Fruit fly (Drosophila melanogaster) whole organism, embryonic: ENCODE results near the gene Trpgamma.

ENCODE experiments used
- Asciz ChIP-seq: fragments of 200-800 bp; sonication (Bioruptor generic); optimal IDR thresholded peaks from 2 replicates; lab custom pipeline; 2017; ENCODE audit warnings: missing biosample characterization, mild to moderate bottlenecking, missing genetic modification characterization, missing genetic modification reagents
- Bgb ChIP-seq: fragments of 200-800 bp; sonication (Bioruptor generic); IDR thresholded peaks from 2 replicates; pipeline ENCODE4 v1.3.6; 2022; ENCODE audit warnings: missing biosample characterization, missing genetic modification characterization; ENCODE audit not compliant: partially characterized antibody
- CG10209 ChIP-seq: fragments of 200-800 bp; sonication (Bioruptor generic); optimal IDR thresholded peaks from 3 replicates; lab custom pipeline; 2017; ENCODE audit warnings: missing biosample characterization, mild to moderate bottlenecking, missing genetic modification characterization, missing genetic modification reagents
- CG10267 ChIP-seq: fragments of 200-800 bp; sonication (Bioruptor generic); optimal IDR thresholded peaks from 2 replicates; lab custom pipeline; 2018; ENCODE audit warnings: missing biosample characterization, mild to moderate bottlenecking, missing genetic modification characterization, moderate library complexity
- CG11504 ChIP-seq: fragments of 200-800 bp; sonication (Bioruptor generic); optimal IDR thresholded peaks from 3 replicates; lab custom pipeline; 2019; ENCODE audit warnings: missing biosample characterization, mild to moderate bottlenecking, missing genetic modification characterization, moderate library complexity
- CG13424 ChIP-seq: fragments of 200-800 bp; sonication (Bioruptor generic); optimal IDR thresholded peaks from 2 replicates; lab custom pipeline; 2019; ENCODE audit warnings: missing biosample characterization, mild to moderate bottlenecking, missing genetic modification characterization, moderate library complexity
- CG13624 ChIP-seq: fragments of 200-800 bp; sonication (Bioruptor generic); optimal IDR thresholded peaks from 2 replicates; lab custom pipeline; 2016; ENCODE audit warnings: missing biosample characterization, missing genetic modification characterization
- CG1603 ChIP-seq: fragments of 200-800 bp; sonication (Bioruptor generic); optimal IDR thresholded peaks from 2 replicates; lab custom pipeline; 2019; ENCODE audit warnings: missing biosample characterization, mild to moderate bottlenecking, missing genetic modification characterization, moderate library complexity
- CG16863 ChIP-seq: fragments of 200-800 bp; sonication (Bioruptor generic); optimal IDR thresholded peaks from 3 replicates; lab custom pipeline; 2016; ENCODE audit warnings: missing biosample characterization, missing genetic modification characterization
- CG17186 ChIP-seq: fragments of 200-800 bp; sonication (Bioruptor generic); optimal IDR thresholded peaks from 3 replicates; lab custom pipeline; 2017; ENCODE audit warnings: missing biosample characterization, missing genetic modification reagents, missing genetic modification characterization
- CG17385 ChIP-seq: fragments of 200-800 bp; sonication (Bioruptor generic); optimal IDR thresholded peaks from 3 replicates; lab custom pipeline; 2018; ENCODE audit warnings: missing biosample characterization, mild to moderate bottlenecking, missing genetic modification characterization
- CG2129 ChIP-seq: fragments of 200-800 bp; sonication (Bioruptor generic); IDR thresholded peaks from 2 replicates; pipeline ENCODE4 v1.3.6; 2022; ENCODE audit warnings: missing biosample characterization, missing genetic modification characterization; ENCODE audit not compliant: partially characterized antibody
- CG2875 ChIP-seq: fragments of 200-800 bp; sonication (Bioruptor generic); optimal IDR thresholded peaks from 2 replicates; lab custom pipeline; 2017; ENCODE audit warnings: missing biosample characterization, mild to moderate bottlenecking, missing genetic modification characterization, missing genetic modification reagents
- CG31388 ChIP-seq: fragments of 200-800 bp; sonication (Bioruptor generic); optimal IDR thresholded peaks from 2 replicates; lab custom pipeline; 2016; ENCODE audit warnings: missing biosample characterization, missing genetic modification characterization
- CG34376 ChIP-seq: fragments of 200-800 bp; sonication (Bioruptor generic); optimal IDR thresholded peaks from 2 replicates; lab custom pipeline; 2018; ENCODE audit warnings: missing biosample characterization, mild to moderate bottlenecking, missing genetic modification characterization
- CG4854 ChIP-seq: fragments of 200-800 bp; sonication (Bioruptor generic); optimal IDR thresholded peaks from 2 replicates; lab custom pipeline; 2016; ENCODE audit warnings: missing biosample characterization, missing genetic modification characterization, inconsistent platforms
- CG6683 ChIP-seq: fragments of 200-800 bp; sonication (Bioruptor generic); optimal IDR thresholded peaks from 2 replicates; lab custom pipeline; 2017; ENCODE audit warnings: missing biosample characterization, mild to moderate bottlenecking, missing genetic modification characterization, missing genetic modification reagents
- CG6854 ChIP-seq: fragments of 200-800 bp; sonication (Bioruptor generic); optimal IDR thresholded peaks from 3 replicates; lab custom pipeline; 2017; ENCODE audit warnings: missing biosample characterization, mild to moderate bottlenecking, missing genetic modification characterization
- CG8089 ChIP-seq: fragments of 200-800 bp; sonication (Bioruptor generic); optimal IDR thresholded peaks from 3 replicates; lab custom pipeline; 2016; ENCODE audit warnings: missing biosample characterization, missing genetic modification characterization
- CG9215 ChIP-seq: fragments of 200-800 bp; sonication (Bioruptor generic); IDR thresholded peaks from 2 replicates; pipeline ENCODE4 v1.3.6; 2022; ENCODE audit warnings: missing biosample characterization, missing genetic modification characterization
- CG9727 ChIP-seq: fragments of 200-800 bp; sonication (Bioruptor generic); optimal IDR thresholded peaks from 3 replicates; lab custom pipeline; 2017; ENCODE audit warnings: missing biosample characterization, mild to moderate bottlenecking, missing genetic modification characterization
- Dbx ChIP-seq: fragments of 200-800 bp; sonication (Bioruptor generic); IDR thresholded peaks from 3 replicates; pipeline ENCODE4 v1.3.6; 2022; ENCODE audit warnings: missing biosample characterization, missing genetic modification characterization
- E2f2 ChIP-seq: fragments of 200-800 bp; sonication (Bioruptor generic); IDR thresholded peaks from 2 replicates; pipeline ENCODE4 v1.3.6; 2022; ENCODE audit warnings: missing biosample characterization, missing genetic modification characterization
- Eip74EF ChIP-seq, 2 experiments: fragments of 200-800 bp in 1 of 2; fragments of >200 bp in 1 of 2; sonication (Bioruptor generic) in 1 of 2; optimal IDR thresholded peaks; 2 replicates each; lab custom pipeline; 2017 to 2019; ENCODE audit warnings: missing biosample characterization in 2 of 2, missing genetic modification characterization in 2 of 2, mild to moderate bottlenecking in 1 of 2, moderate library complexity in 1 of 2
- Kr ChIP-seq: fragments of 200-800 bp; sonication (Bioruptor generic); optimal IDR thresholded peaks from 2 replicates; lab custom pipeline; 2017; ENCODE audit warnings: missing biosample characterization, mild to moderate bottlenecking, missing genetic modification characterization
- Mad ChIP-seq: fragments of 200-800 bp; sonication (Bioruptor generic); optimal IDR thresholded peaks from 2 replicates; lab custom pipeline; 2016; ENCODE audit warnings: missing biosample characterization, missing genetic modification characterization
- NC2β ChIP-seq: fragments of 200-800 bp; sonication (Bioruptor generic); optimal IDR thresholded peaks from 2 replicates; lab custom pipeline; 2016; ENCODE audit warnings: missing biosample characterization, missing genetic modification characterization
- Oli ChIP-seq: fragments of 200-800 bp; sonication (Bioruptor generic); optimal IDR thresholded peaks from 2 replicates; lab custom pipeline; 2018; ENCODE audit warnings: missing biosample characterization, mild to moderate bottlenecking, missing genetic modification characterization, moderate library complexity
- Rfx ChIP-seq: fragments of 200-800 bp; sonication (Bioruptor generic); IDR thresholded peaks from 2 replicates; pipeline ENCODE4 v1.3.6; 2022; ENCODE audit warnings: missing biosample characterization, missing genetic modification characterization
- Xrp1 ChIP-seq: fragments of 200-800 bp; sonication (Bioruptor generic); IDR thresholded peaks from 2 replicates; pipeline ENCODE4 v1.3.6; 2022; ENCODE audit warnings: missing biosample characterization, missing genetic modification characterization
- chm ChIP-seq: fragments of 200-800 bp; sonication (Bioruptor generic); IDR thresholded peaks from 2 replicates; pipeline ENCODE4 v1.3.6; 2022; ENCODE audit warnings: missing biosample characterization, missing genetic modification characterization
- dm ChIP-seq: fragments of 200-800 bp; sonication (Bioruptor generic); optimal IDR thresholded peaks from 3 replicates; lab custom pipeline; 2016; ENCODE audit warnings: missing biosample characterization, missing genetic modification characterization
- en ChIP-seq: fragments of 200-800 bp; sonication (Bioruptor generic); optimal IDR thresholded peaks from 2 replicates; lab custom pipeline; 2016; ENCODE audit warnings: missing biosample characterization, missing genetic modification characterization
- ewg ChIP-seq: fragments of 200-800 bp; sonication (Bioruptor generic); optimal IDR thresholded peaks from 3 replicates; lab custom pipeline; 2017; ENCODE audit warnings: mild to moderate bottlenecking, missing biosample characterization, missing genetic modification reagents, missing genetic modification characterization
- eyg ChIP-seq: fragments of 200-800 bp; sonication (Bioruptor generic); optimal IDR thresholded peaks from 3 replicates; lab custom pipeline; 2016; ENCODE audit warnings: missing biosample characterization, missing genetic modification characterization
- fd96Cb ChIP-seq: fragments of 200-800 bp; sonication (Bioruptor generic); optimal IDR thresholded peaks from 2 replicates; lab custom pipeline; 2018; ENCODE audit warnings: missing biosample characterization, mild to moderate bottlenecking, missing genetic modification characterization, moderate library complexity
- gcm ChIP-seq: fragments of 200-800 bp; sonication (Bioruptor generic); optimal IDR thresholded peaks from 2 replicates; lab custom pipeline; 2019; ENCODE audit warnings: missing biosample characterization, mild to moderate bottlenecking, missing genetic modification characterization, moderate library complexity
- gem ChIP-seq: fragments of 200-800 bp; sonication (Bioruptor generic); optimal IDR thresholded peaks from 2 replicates; lab custom pipeline; 2019; ENCODE audit warnings: missing biosample characterization, mild to moderate bottlenecking, missing genetic modification characterization, moderate library complexity
- lab ChIP-seq: fragments of 200-800 bp; sonication (Bioruptor generic); optimal IDR thresholded peaks from 3 replicates; lab custom pipeline; 2017; ENCODE audit warnings: missing biosample characterization, missing genetic modification characterization, mild to moderate bottlenecking, moderate library complexity, missing genetic modification reagents
- maf-S ChIP-seq: fragments of 200-800 bp; sonication (Bioruptor generic); optimal IDR thresholded peaks from 2 replicates; lab custom pipeline; 2016; ENCODE audit warnings: missing biosample characterization, missing genetic modification characterization
- nerfin-2 ChIP-seq: fragments of 200-800 bp; sonication (Bioruptor generic); IDR thresholded peaks from 2 replicates; pipeline ENCODE4 v1.3.6; 2022; ENCODE audit warnings: missing biosample characterization, missing genetic modification characterization; ENCODE audit not compliant: partially characterized antibody
- odd ChIP-seq: fragments of 200-800 bp; sonication (Bioruptor generic); optimal IDR thresholded peaks from 2 replicates; lab custom pipeline; 2017; ENCODE audit warnings: missing biosample characterization, mild to moderate bottlenecking, missing genetic modification characterization
- p53 ChIP-seq: fragments of 200-800 bp; sonication (Bioruptor generic); optimal IDR thresholded peaks from 2 replicates; lab custom pipeline; 2016; ENCODE audit warnings: missing biosample characterization, missing genetic modification characterization
- stwl ChIP-seq: fragments of 200-800 bp; sonication (Bioruptor generic); optimal IDR thresholded peaks from 3 replicates; lab custom pipeline; 2018; ENCODE audit warnings: missing biosample characterization, mild to moderate bottlenecking, missing genetic modification characterization, moderate library complexity
- sug ChIP-seq: fragments of 200-800 bp; optimal IDR thresholded peaks from 2 replicates; lab custom pipeline; 2019; ENCODE audit warnings: missing biosample characterization, mild to moderate bottlenecking, missing genetic modification characterization, moderate library complexity
- wek ChIP-seq: fragments of 200-800 bp; sonication (Bioruptor generic); optimal IDR thresholded peaks from 3 replicates; lab custom pipeline; 2018; ENCODE audit warnings: missing biosample characterization, mild to moderate bottlenecking, missing genetic modification characterization, moderate library complexity
- yki ChIP-seq: fragments of >200 bp; optimal IDR thresholded peaks from 3 replicates; lab custom pipeline; 2018

Gene Trpgamma

DNA sequence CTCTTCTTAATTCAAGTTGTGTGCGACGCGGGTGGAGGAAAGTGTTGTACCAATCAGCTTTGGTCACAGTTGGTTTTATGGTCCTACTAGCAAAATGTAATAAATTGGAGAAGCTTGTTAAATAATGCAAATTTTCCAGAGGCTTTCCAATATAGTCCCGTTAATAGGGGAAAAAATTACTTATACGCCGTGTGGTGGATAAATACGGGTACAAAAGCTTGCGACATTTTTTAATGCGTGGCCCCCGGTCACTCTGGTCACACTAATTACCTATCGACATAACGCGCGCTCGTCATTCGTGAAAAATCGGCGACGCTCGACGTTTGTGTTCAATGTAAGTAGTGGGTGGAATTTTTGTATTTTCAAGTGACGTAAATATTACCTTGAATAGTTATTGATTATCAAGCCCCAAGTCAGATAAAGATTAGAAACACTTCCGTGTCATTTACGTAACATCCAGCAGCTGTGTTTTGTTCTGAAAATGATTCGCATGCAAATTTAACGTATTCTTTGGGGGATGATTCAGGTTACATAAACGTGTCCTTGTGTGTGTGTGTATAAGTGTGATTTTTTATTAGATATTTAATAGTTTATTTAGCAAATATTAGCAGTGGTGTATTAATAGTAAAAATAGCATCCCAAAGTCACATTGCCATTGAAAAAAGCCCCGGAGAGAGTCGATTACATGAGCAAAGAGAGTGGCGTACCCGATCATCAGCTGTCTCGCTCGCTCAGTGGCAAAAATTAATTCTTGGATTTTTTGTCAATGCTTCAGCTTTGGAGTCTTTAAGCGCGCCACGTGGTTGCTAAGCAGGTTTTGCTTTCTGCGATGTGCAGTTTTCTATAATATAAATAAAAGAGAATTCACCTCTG, 43.4 kb upstream of the Trpgamma start, which contains the start of gene Cyt-c-p (continued):
- peak; percentile 40 for TF ChIP-seq gcm
- TF ChIP-seq chm (GFP tag; lab: Robert Waterston, UW) = peak; percentile 67; the same call in 1 of the 2 replicates
- peak; percentile 16 for TF ChIP-seq CG17385 (GFP tag; lab: Kevin White, UChicago)
- TF ChIP-seq CG6854 = no peak
- TF ChIP-seq CG9727 (GFP tag; lab: Kevin White, UChicago) = peak; percentile 44
- peak; percentile 44 for TF ChIP-seq CG11504 (tag; lab: Kevin White, UChicago)
- TF ChIP-seq E2f2 (GFP tag; lab: Robert Waterston, UW) = peak; percentile 99
- TF ChIP-seq CG34376 (GFP tag; lab: Kevin White, UChicago) = peak; percentile 88
- peak; percentile 52 for TF ChIP-seq dm
- TF ChIP-seq Bgb = peak; percentile 65; the same call in 1 of the 2 replicates
- peak; percentile 56 for TF ChIP-seq CG10267 (tag; lab: Kevin White, UChicago)
- TF ChIP-seq Eip74EF (GFP tag; optimal IDR thresholded peaks at IDR 0.05; lab: Kevin White, UChicago) = peak in 1 of 2 experiments; percentile 77
- peak; percentile 33 for TF ChIP-seq CG10209 (GFP tag; lab: Kevin White, UChicago)
- TF ChIP-seq CG13424 (tag; lab: Kevin White, UChicago) = peak; percentile 3
- peak; percentile 1 for TF ChIP-seq ewg (GFP tag; lab: Kevin White, UChicago)
- peak; percentile 87 for TF ChIP-seq CG17186 (GFP tag; lab: Kevin White, UChicago)
- peak; percentile 13 for TF ChIP-seq CG16863 (GFP tag; lab: Kevin White, UChicago)
- TF ChIP-seq eyg = no peak
- TF ChIP-seq sug (tag; lab: Kevin White, UChicago) = peak; percentile 63
- no peak for TF ChIP-seq Kr
- peak; percentile 70 for TF ChIP-seq CG13624 (GFP tag; lab: Kevin White, UChicago)
- peak; percentile 12 for TF ChIP-seq CG4854 (GFP tag; lab: Kevin White, UChicago)
- TF ChIP-seq Xrp1 = no peak
- peak; percentile 78 for TF ChIP-seq stwl (tag; lab: Kevin White, UChicago)
- TF ChIP-seq Oli (tag; lab: Kevin White, UChicago) = no peak
- peak; percentile 20 for TF ChIP-seq gem (tag; lab: Kevin White, UChicago)
- TF ChIP-seq CG9215 (GFP tag; lab: Robert Waterston, UW) = no peak
- TF ChIP-seq CG2129 (GFP tag; lab: Robert Waterston, UW) = 0 out of 2 replicates have a peak, but pooled peaks have one; percentile 18
- peak; percentile 35 for TF ChIP-seq NC2β (GFP tag; lab: Kevin White, UChicago)
- TF ChIP-seq CG1603 = peak; percentile 55
- peak; percentile 41; the same call in 2 of the 3 replicates for TF ChIP-seq Dbx (GFP tag; lab: Robert Waterston, UW)
- peak; percentile 64 for TF ChIP-seq lab (GFP tag; lab: Kevin White, UChicago)
- peak; percentile 0 for TF ChIP-seq maf-S (GFP tag; lab: Kevin White, UChicago)
- TF ChIP-seq odd (GFP tag; lab: Kevin White, UChicago) = no peak
- TF ChIP-seq CG8089 (GFP tag; lab: Kevin White, UChicago) = peak; percentile 27
- peak; percentile 34 for TF ChIP-seq Asciz (GFP tag; lab: Kevin White, UChicago)
- peak; percentile 6 for TF ChIP-seq wek
- TF ChIP-seq en (GFP tag; lab: Kevin White, UChicago) = no peak
- no peak for TF ChIP-seq fd96Cb (tag; lab: Kevin White, UChicago)
- no peak for TF ChIP-seq yki (lab: Kevin White, UChicago)
- TF ChIP-seq CG6683 = no peak
- TF ChIP-seq CG31388 (GFP tag; lab: Kevin White, UChicago) = no peak
- TF ChIP-seq Rfx (GFP tag; lab: Robert Waterston, UW) = peak; percentile 36; the same call in 1 of the 2 replicates
- TF ChIP-seq Mad = no peak
- peak; percentile 44 for TF ChIP-seq p53 (GFP tag; lab: Kevin White, UChicago)
- TF ChIP-seq nerfin-2 (GFP tag; lab: Robert Waterston, UW) = 0 out of 2 replicates have a peak, but pooled peaks have one; percentile 16
- peak; percentile 4 for TF ChIP-seq CG2875 (GFP tag; lab: Kevin White, UChicago)
